Worm (Caenorhabditis elegans) whole organism, L4 larva: ENCODE results near the gene acs-9.
"Not testable (repeated sequence)": the region's sequence is repeated elsewhere in the genome, so short reads cannot be mapped to it uniquely, and the experiment has no call there.

Experiments
- aha-1 ChIP-seq: fragments of 150-350 bp; peaks from one replicate; lab custom pipeline; 2014; ENCODE audit warnings: missing biosample characterization, missing genetic modification characterization
- ceh-32 ChIP-seq: sonication (generic microtip); optimal IDR thresholded peaks from 2 replicates; lab custom pipeline; 2016; ENCODE audit warnings: mild to moderate bottlenecking, missing genetic modification characterization, missing compliant biosample characterization; ENCODE audit not compliant: poor library complexity
- ceh-62 ChIP-seq: sonication (generic microtip); optimal IDR thresholded peaks from 2 replicates; lab custom pipeline; 2017; ENCODE audit warnings: missing biosample characterization, missing genetic modification characterization
- daf-8 ChIP-seq: fragments of 200-800 bp; sonication (Bioruptor generic); IDR thresholded peaks from 2 replicates; pipeline ENCODE4 v1.3.6; 2022; ENCODE audit warnings: missing genetic modification characterization, missing compliant biosample characterization
- dmd-8 ChIP-seq: fragments of 200-800 bp; sonication (Bioruptor generic); IDR thresholded peaks from 2 replicates; pipeline ENCODE4 v1.3.6; 2022; ENCODE audit warnings: missing genetic modification characterization, missing compliant biosample characterization
- dmd-9 ChIP-seq: fragments of 200-800 bp; sonication (Bioruptor generic); IDR thresholded peaks from 2 replicates; pipeline ENCODE4 v1.3.6; 2022; ENCODE audit warnings: missing genetic modification reagents, missing genetic modification characterization, missing compliant biosample characterization
- fkh-10 ChIP-seq: fragments of 150-350 bp; optimal IDR thresholded peaks from 2 replicates; lab custom pipeline; 2014; ENCODE audit warnings: missing biosample characterization, missing genetic modification reagents, missing genetic modification characterization
- lin-38 ChIP-seq: fragments of 200-800 bp; sonication (Bioruptor generic); IDR thresholded peaks from 2 replicates; pipeline ENCODE4 v1.3.6; 2022; ENCODE audit warnings: missing genetic modification reagents, missing genetic modification characterization, missing compliant biosample characterization
- mes-2 ChIP-seq: sonication (generic microtip); optimal IDR thresholded peaks from 2 replicates; lab custom pipeline; 2016; ENCODE audit warnings: missing genotype, mild to moderate bottlenecking, missing genetic modification characterization, missing compliant biosample characterization; ENCODE audit not compliant: poor library complexity, severe bottlenecking
- mxl-2 ChIP-seq: fragments of 200-800 bp; sonication (Bioruptor generic); conservative IDR thresholded peaks from 2 replicates; pipeline ENCODE4 v1.3.6; 2022; ENCODE audit warnings: missing genetic modification reagents, missing genetic modification characterization, missing compliant biosample characterization
- nhr-25 ChIP-seq: sonication (generic microtip); optimal IDR thresholded peaks from 2 replicates; lab custom pipeline; 2017; ENCODE audit warnings: missing genetic modification characterization, mild to moderate bottlenecking, missing compliant biosample characterization, antibody characterized with exemption, moderate library complexity, borderline replicate concordance; ENCODE audit not compliant: insufficient read depth
- nhr-48 ChIP-seq: sonication (generic microtip); optimal IDR thresholded peaks from 2 replicates; lab custom pipeline; 2016; ENCODE audit warnings: mild to moderate bottlenecking, missing genetic modification characterization, missing compliant biosample characterization
- php-3 ChIP-seq: fragments of 200-800 bp; sonication (Bioruptor generic); IDR thresholded peaks from 2 replicates; pipeline ENCODE4 v1.3.6; 2022; ENCODE audit warnings: missing genetic modification reagents, missing genetic modification characterization, missing compliant biosample characterization
- set-16 ChIP-seq: fragments of 200-800 bp; sonication (Bioruptor generic); IDR thresholded peaks from 2 replicates; pipeline ENCODE4 v1.3.6; 2022; ENCODE audit warnings: missing genetic modification reagents, missing genetic modification characterization, missing compliant biosample characterization
- unc-39 ChIP-seq: sonication (generic microtip); optimal IDR thresholded peaks from 2 replicates; lab custom pipeline; 2017; ENCODE audit warnings: missing biosample characterization, missing genetic modification characterization
- unc-62 ChIP-seq, 3 experiments: fragments of 150-350 bp in 1 of 3; sonication (generic microtip); optimal IDR thresholded peaks in 2 of 3; peaks in 1 of 3; 1 replicate in 1 of 3; 2 replicates in 2 of 3; lab custom pipeline; 2014 to 2017; ENCODE audit warnings: missing biosample characterization in 3 of 3, missing genetic modification characterization in 3 of 3, missing genetic modification reagents in 3 of 3, missing genotype in 1 of 3

Gene acs-9

ce11 chrX:16844924-16845323, 35.4 kb downstream of the acs-9 start, which contains the start of gene F41G4.8:
Gene F41G4.8, minus strand, starts transcription at chrX:16845024.
- TF ChIP-seq ceh-62 (tag; lab: Kevin White, UChicago) (no peak), nhr-25 (tag; lab: Kevin White, UChicago) (no peak), mes-2 (tag; lab: Kevin White, UChicago) (no peak), dmd-9 (GFP tag; lab: Robert Waterston, UW) (no peak), daf-8 (GFP tag; lab: Robert Waterston, UW) (no peak), aha-1 (tag; lab: Kevin White, UChicago) (no peak), php-3 (no peak), lin-38 (no peak)

ce11 chrX:16842935-16843334, 37.4 kb downstream of the acs-9 start:
- TF ChIP-seq nhr-48 (tag; lab: Kevin White, UChicago): no peak
- TF ChIP-seq set-16: peak; percentile 69

ce11 chrX:16840738-16841137, 39.6 kb downstream of the acs-9 start, which contains the start of gene dyla-1:
Gene dyla-1, plus strand, starts transcription at chrX:16841038.
- peak in 1 of 2 experiments; percentile 42 for TF ChIP-seq unc-62 (GFP tag; optimal IDR thresholded peaks at IDR 0.05 in 1 of 2; lab: Kevin White, UChicago)
- no peak for TF ChIP-seq unc-62 (tag; optimal IDR thresholded peaks at IDR 0.05; lab: Kevin White, UChicago)
- no peak for TF ChIP-seq fkh-10 (GFP tag; lab: Kevin White, UChicago)

- TF ChIP-seq dmd-8 (GFP tag; lab: Robert Waterston, UW) (no peak), aha-1 (tag; lab: Kevin White, UChicago) (peak; percentile 57)
These were observed 44.0 kb downstream of the acs-9 start, which contains the start of gene F41G4.7 for ce11 chrX:16836304-16836703. Gene F41G4.7, minus strand, starts transcription at chrX:16836404.

ce11 chrX:16834691-16835090, 45.6 kb downstream of the acs-9 start, which contains the start of gene F41G4.13:
Gene F41G4.13, minus strand, starts transcription at chrX:16834791.
- TF ChIP-seq unc-39 (tag; lab: Kevin White, UChicago); mxl-2; ceh-32: not testable (repeated sequence)
